Fruit fly (Drosophila melanogaster) ovary, adult (tissue): ENCODE measurements around the gene CG17169.
A peak's percentile ranks its signal among the peaks of the same experiment; 100 is the strongest.

ENCODE experiments used
- CG17801 ChIP-seq: fragments of 200-800 bp; optimal IDR thresholded peaks from 2 replicates; lab custom pipeline; 2019; ENCODE audit warnings: missing biosample characterization, mild to moderate bottlenecking, missing genetic modification characterization, moderate library complexity; ENCODE audit not compliant: partially characterized antibody

The CG17169 gene

DNA sequence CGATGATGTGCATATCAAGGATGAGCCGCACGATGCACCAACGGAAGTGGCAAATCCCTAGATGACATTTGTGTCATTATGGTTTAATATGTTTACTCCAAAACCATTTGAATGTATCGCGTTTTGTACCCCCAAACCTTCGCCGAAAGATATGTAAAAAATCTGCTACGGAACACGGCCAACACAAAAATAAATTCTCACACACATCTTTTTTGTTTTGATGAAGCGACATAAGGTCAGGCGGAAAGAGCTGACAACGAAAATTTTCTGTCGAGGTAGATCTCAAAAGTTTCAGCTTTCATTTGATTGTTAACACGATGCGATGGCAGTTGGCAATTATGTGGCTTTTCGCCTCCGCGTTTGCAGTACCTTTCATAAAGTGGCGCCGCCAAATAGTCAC, at the start of gene CG17169:
Gene CG17169, plus strand, starts transcription at position 301 of the 400 bp plus-strand sequence.
- TF ChIP-seq CG17801 (GFP tag; lab: Kevin White, UChicago), result no peak

DNA sequence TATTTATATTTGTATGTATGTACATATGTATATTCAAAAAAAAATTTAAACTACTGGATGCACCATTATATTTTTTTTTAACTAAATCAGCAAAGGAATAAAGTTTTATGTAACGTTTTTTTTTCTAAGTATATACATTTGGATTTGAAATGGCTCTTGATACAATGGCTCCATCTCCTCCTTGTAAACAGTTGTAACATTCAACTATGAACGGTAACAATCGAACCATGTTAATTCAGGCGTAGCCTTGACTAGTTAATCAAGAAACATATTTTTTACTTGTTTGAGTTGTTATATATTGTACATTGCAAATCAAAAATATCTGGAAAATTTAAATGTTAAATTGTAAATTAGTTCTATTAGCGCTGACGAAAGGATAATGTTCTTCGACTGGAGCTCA, 48.7 kb upstream of the CG17169 start, which contains the start of gene CG12061:
Gene CG12061, plus strand, starts transcription at position 301 of the 400 bp plus-strand sequence.
- no peak for TF ChIP-seq CG17801 (GFP tag; lab: Kevin White, UChicago)

- no peak for TF ChIP-seq CG17801 (GFP tag; lab: Kevin White, UChicago)
These were observed 16.7 kb upstream of the CG17169 start, which contains the start of gene CG17167 for dm6 chrX:23067521-23068459. CG17167 (plus strand) TSS chrX:23068301.

dm6 chrX:23071237-23071688, 13.2 kb upstream of the CG17169 start:
- TF ChIP-seq CG17801 (GFP tag; lab: Kevin White, UChicago), result no peak

- no peak for TF ChIP-seq CG17801 (GFP tag; lab: Kevin White, UChicago)
These were observed 11.1 kb upstream of the CG17169 start for dm6 chrX:23073402-23073801.

DNA sequence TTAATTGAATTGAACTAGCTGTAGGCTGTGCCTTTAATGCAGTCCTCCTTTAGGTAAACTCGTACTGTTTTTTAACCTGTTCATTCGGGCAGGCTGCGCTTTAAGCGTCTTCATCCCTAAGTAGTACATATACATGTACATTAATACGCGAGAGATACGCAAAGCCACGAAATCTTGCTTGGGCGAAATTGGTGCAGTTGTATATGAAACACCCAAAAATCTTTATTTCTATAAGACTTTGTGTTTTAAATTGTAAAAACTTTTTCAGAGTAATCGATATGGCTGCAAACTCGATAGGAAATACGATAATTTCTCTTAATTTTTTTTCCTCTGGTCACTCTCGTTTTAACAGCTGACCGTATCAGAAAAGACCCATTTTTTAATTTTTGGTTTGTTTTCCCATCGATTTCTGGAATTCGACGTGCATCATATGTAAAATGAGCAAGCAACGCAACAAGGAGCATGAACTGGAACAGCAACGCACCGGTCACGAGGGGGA, 2.0 kb upstream of the CG17169 start, which contains the start of the genes CG17163 and CG17168:
Gene CG17163, minus strand, starts transcription at position 303 of the 499 bp plus-strand sequence.
Gene CG17168, plus strand, starts transcription at position 332 of the 499 bp plus-strand sequence.
- no peak for TF ChIP-seq CG17801 (GFP tag; lab: Kevin White, UChicago)

dm6 chrX:23089087-23089732, 4.7 kb downstream of the CG17169 start:
- TF ChIP-seq CG17801 (GFP tag; lab: Kevin White, UChicago), result peak; percentile 42

DNA sequence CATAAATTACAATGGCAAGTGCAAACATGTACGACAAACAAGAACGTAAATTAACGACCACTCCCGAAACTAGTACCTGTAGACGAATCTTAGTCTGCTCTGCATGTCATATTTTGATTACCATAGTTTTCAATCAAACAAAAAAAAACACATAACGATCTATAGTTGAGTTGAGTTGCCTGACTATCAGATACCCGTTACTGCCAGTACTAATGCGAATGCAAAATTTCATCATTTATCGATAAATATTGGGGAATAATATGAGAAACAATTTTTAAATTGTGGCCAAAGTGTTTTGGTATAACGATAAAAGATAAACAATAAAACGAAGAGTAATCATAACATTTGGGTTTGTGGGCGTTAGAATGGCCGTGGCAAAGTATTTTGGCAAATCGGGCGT, 6.0 kb downstream of the CG17169 start:
- TF ChIP-seq CG17801 (GFP tag; lab: Kevin White, UChicago), result no peak

dm6 chrX:23091289-23091688, 6.8 kb downstream of the CG17169 start:
- TF ChIP-seq CG17801 (GFP tag; lab: Kevin White, UChicago), result no peak

DNA sequence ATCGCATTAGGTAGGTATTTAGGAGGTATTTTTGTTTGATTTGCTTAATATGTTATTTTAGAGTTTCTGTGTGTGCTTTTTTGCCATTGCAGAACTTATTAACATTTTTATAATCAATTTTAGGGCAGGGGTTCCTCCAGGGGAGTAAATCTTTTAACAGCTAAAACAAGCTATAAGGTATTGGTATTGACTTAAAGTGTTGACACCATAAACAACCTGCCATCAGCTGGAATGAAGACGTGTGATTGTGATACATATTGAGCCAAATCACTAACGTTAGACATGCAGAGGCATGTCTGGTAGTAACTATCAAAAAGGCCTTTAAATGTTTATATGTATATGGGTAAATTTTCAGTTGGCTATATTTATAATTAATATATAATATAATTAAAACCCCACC, 7.3 kb downstream of the CG17169 start:
- TF ChIP-seq CG17801 (GFP tag; lab: Kevin White, UChicago), result no peak

- no peak for TF ChIP-seq CG17801 (GFP tag; lab: Kevin White, UChicago)
These were observed 8.1 kb downstream of the CG17169 start, which contains the start of gene CG17159 for dm6 chrX:23092531-23092930. CG17159 (minus strand) TSS chrX:23092631.

- TF ChIP-seq CG17801 (GFP tag; lab: Kevin White, UChicago), result no peak
These were observed 11.8 kb downstream of the CG17169 start, which contains the start of gene CG17162 for dm6 chrX:23096117-23096817. CG17162 (minus strand) TSS chrX:23096735.

DNA sequence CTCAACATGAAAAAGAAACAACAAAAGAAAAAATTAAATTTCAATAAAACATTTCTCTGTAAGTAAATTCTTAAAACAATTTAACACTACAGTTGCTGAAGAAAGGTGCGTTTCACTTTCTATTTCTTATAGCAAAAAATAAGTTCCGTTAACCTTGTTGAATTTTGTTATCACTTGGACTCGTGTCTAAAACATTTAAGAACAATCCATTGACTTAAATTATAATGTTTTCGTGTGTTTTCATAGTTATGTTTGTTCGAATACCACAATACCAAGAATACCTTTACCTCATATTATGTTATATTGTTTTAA, 12.3 kb downstream of the CG17169 start:
- no peak for TF ChIP-seq CG17801 (GFP tag; lab: Kevin White, UChicago)

DNA sequence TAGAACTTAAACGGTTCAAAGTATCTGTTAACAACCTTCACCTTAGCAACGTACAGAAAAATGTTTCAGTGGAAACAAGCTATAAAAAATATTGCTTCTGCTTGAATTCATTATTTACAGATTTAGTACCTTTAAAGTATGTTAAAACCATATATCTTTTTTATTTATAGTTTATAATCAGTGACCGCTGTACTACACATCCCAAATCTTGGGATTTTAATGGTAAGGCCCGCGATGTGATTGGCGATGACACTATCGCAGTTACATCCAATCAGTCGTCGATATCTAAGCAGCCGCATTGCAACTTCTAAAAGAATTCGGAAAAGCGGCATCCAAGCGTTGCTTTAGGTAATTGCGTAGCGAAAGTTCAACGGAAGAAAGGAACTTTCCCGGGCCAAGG, 12.8 kb downstream of the CG17169 start:
- no peak for TF ChIP-seq CG17801 (GFP tag; lab: Kevin White, UChicago)
